Fruit fly (Drosophila melanogaster) whole organism, wandering third instar larva: ENCODE data around the gene CG45045.

Source experiments
- Abd-B ChIP-seq: fragments of >200 bp; optimal IDR thresholded peaks from 2 replicates; lab custom pipeline; 2017; ENCODE audit warnings: missing biosample characterization, missing genetic modification characterization
- Hr78 ChIP-seq: fragments of >200 bp; optimal IDR thresholded peaks from 2 replicates; lab custom pipeline; 2017; ENCODE audit warnings: missing biosample characterization, missing genetic modification characterization
- Myc ChIP-seq: fragments of >200 bp; optimal IDR thresholded peaks from 2 replicates; lab custom pipeline; 2017
- Sp1 ChIP-seq: fragments of 200-800 bp; sonication (Bioruptor generic); optimal IDR thresholded peaks from 3 replicates; lab custom pipeline; 2019; ENCODE audit warnings: missing biosample characterization, mild to moderate bottlenecking, missing genetic modification characterization, moderate library complexity
- dmrt93B ChIP-seq: fragments of 200-800 bp; sonication (Bioruptor generic); optimal IDR thresholded peaks from 2 replicates; lab custom pipeline; 2018; ENCODE audit warnings: missing biosample characterization, mild to moderate bottlenecking, missing genetic modification characterization
- fru ChIP-seq: fragments of 200-800 bp; sonication (Bioruptor generic); optimal IDR thresholded peaks from 3 replicates; lab custom pipeline; 2016; ENCODE audit warnings: missing biosample characterization, mild to moderate bottlenecking, missing genetic modification characterization
- h ChIP-seq: fragments of 200-800 bp; sonication (Bioruptor generic); optimal IDR thresholded peaks from 3 replicates; lab custom pipeline; 2016; ENCODE audit warnings: missing biosample characterization, mild to moderate bottlenecking, missing genetic modification characterization
- psq ChIP-seq: fragments of 200-800 bp; sonication (Bioruptor generic); optimal IDR thresholded peaks from 3 replicates; lab custom pipeline; 2017; ENCODE audit warnings: missing biosample characterization, mild to moderate bottlenecking, missing genetic modification characterization, moderate library complexity
- sv ChIP-seq: fragments of 200-800 bp; sonication (Bioruptor generic); optimal IDR thresholded peaks from 3 replicates; lab custom pipeline; 2016; ENCODE audit warnings: missing biosample characterization, missing genetic modification characterization
- usp ChIP-seq: fragments of >200 bp; optimal IDR thresholded peaks from 2 replicates; lab custom pipeline; 2017; ENCODE audit warnings: missing biosample characterization, missing genetic modification characterization

- peak; percentile 75 for TF ChIP-seq fru (GFP tag; lab: Kevin White, UChicago)
- no peak for TF ChIP-seq dmrt93B (GFP tag; lab: Kevin White, UChicago)
- TF ChIP-seq psq (GFP tag; lab: Kevin White, UChicago): peak; percentile 75
- no peak for TF ChIP-seq usp (GFP tag; lab: Kevin White, UChicago)
- no peak for TF ChIP-seq Hr78 (GFP tag; lab: Kevin White, UChicago)
- peak; percentile 47 for TF ChIP-seq Sp1 (GFP tag; lab: Kevin White, UChicago)
- TF ChIP-seq Myc (lab: Kevin White, UChicago): no peak
- no peak for TF ChIP-seq sv (GFP tag; lab: Kevin White, UChicago)
- peak; percentile 84 for TF ChIP-seq h (GFP tag; lab: Kevin White, UChicago)
- no peak for TF ChIP-seq Abd-B (GFP tag; lab: Kevin White, UChicago)
These were observed 49.7 kb downstream of the CG45045 start for dm6 chr3R:17716858-17717596.
